Worm (Caenorhabditis elegans) whole organism, midembryonic: ENCODE results near the gene glo-3.

Experiments
- T22C8.4 ChIP-seq: fragments of 200-800 bp; sonication (Bioruptor generic); IDR thresholded peaks from 2 replicates; pipeline ENCODE4 v1.3.6; 2022; ENCODE audit warnings: missing genetic modification characterization, missing compliant biosample characterization
- cog-1 ChIP-seq: sonication (generic microtip); optimal IDR thresholded peaks from 2 replicates; lab custom pipeline; 2016; ENCODE audit warnings: missing genetic modification characterization, missing compliant biosample characterization
- flt-1 ChIP-seq: fragments of 200-800 bp; sonication (Bioruptor generic); IDR thresholded peaks from 2 replicates; pipeline ENCODE4 v1.3.6; 2022; ENCODE audit warnings: missing genetic modification characterization, missing compliant biosample characterization
- klf-2 ChIP-seq: fragments of 200-800 bp; sonication (Bioruptor generic); conservative IDR thresholded peaks from 2 replicates; pipeline ENCODE4 v1.3.6; 2022; ENCODE audit warnings: missing genetic modification reagents, missing genetic modification characterization, missing compliant biosample characterization
- tab-1 ChIP-seq: fragments of 200-800 bp; sonication (Bioruptor generic); IDR thresholded peaks from 2 replicates; pipeline ENCODE4 v1.3.6; 2022; ENCODE audit warnings: missing genetic modification characterization, missing compliant biosample characterization
- ztf-23 ChIP-seq: fragments of 200-800 bp; sonication (Bioruptor generic); IDR thresholded peaks from 2 replicates; pipeline ENCODE4 v1.3.6; 2022; ENCODE audit warnings: missing genetic modification reagents, missing genetic modification characterization, missing compliant biosample characterization
- ztf-29 ChIP-seq: fragments of 200-800 bp; sonication (Bioruptor generic); IDR thresholded peaks from 2 replicates; pipeline ENCODE4 v1.3.6; 2022; ENCODE audit warnings: missing genetic modification reagents, missing genetic modification characterization, missing compliant biosample characterization

DNA sequence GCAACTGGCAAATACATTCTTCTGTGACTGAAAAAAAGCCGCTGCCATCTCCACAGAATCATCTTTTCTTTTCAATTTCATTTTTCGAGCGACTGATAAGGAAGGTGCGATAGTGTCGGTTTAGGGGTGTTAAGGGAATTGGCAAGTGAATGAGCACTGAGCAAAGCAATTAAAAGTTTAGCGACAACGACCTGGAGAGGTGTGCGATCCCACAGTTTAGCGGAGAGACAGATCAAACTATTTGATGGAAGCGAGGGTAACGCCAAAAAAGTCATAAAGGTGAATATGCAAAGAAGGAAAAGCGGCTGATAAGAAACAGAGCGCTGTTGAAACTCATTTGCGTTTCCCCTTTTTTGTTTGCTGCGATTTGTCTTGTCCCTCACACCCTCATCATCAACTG, 4.5 kb upstream of the glo-3 start, which contains the start of the genes F14F3.5 and slcf-1:
- no peak for TF ChIP-seq T22C8.4
- no peak for TF ChIP-seq flt-1
- no peak for TF ChIP-seq cog-1 (tag; lab: Kevin White, UChicago)
- no peak for TF ChIP-seq klf-2 (GFP tag; lab: Robert Waterston, UW)
- no peak for TF ChIP-seq tab-1 (GFP tag; lab: Robert Waterston, UW)
- no peak for TF ChIP-seq ztf-29 (GFP tag; lab: Robert Waterston, UW)
- TF ChIP-seq ztf-23 (GFP tag; lab: Robert Waterston, UW), result no peak
